Worm (Caenorhabditis elegans) whole organism, L4 larva: ENCODE results near the gene C56E6.4.

Source experiments
- F37D6.2 ChIP-seq: sonication (generic microtip); optimal IDR thresholded peaks from 2 replicates; lab custom pipeline; 2016; ENCODE audit warnings: mild to moderate bottlenecking, missing genetic modification characterization, missing compliant biosample characterization
- F49E8.2 ChIP-seq: sonication (generic microtip); optimal IDR thresholded peaks from 2 replicates; lab custom pipeline; 2016; ENCODE audit warnings: missing compliant biosample characterization, mild to moderate bottlenecking, missing genetic modification characterization, borderline replicate concordance
- Y105C5A.15 ChIP-seq: fragments of 200-800 bp; sonication (Bioruptor generic); IDR thresholded peaks from 2 replicates; pipeline ENCODE4 v1.3.6; 2022; ENCODE audit warnings: missing genetic modification characterization, missing compliant biosample characterization
- ZK546.5 ChIP-seq, 2 experiments: sonication (generic microtip); optimal IDR thresholded peaks; 2 replicates each; lab custom pipeline; 2017; ENCODE audit warnings: missing biosample characterization in 2 of 2, missing genetic modification characterization in 2 of 2
- aha-1 ChIP-seq: fragments of 150-350 bp; peaks from one replicate; lab custom pipeline; 2014; ENCODE audit warnings: missing biosample characterization, missing genetic modification characterization
- aly-2 ChIP-seq: sonication (generic microtip); optimal IDR thresholded peaks from 2 replicates; lab custom pipeline; 2018; ENCODE audit warnings: missing biosample characterization, missing genetic modification characterization
- ceh-20 ChIP-seq: fragments of 200-800 bp; sonication (Bioruptor generic); IDR thresholded peaks from 2 replicates; pipeline ENCODE4 v1.3.6; 2022; ENCODE audit warnings: missing genetic modification reagents, missing genetic modification characterization, missing compliant biosample characterization
- ceh-32 ChIP-seq: sonication (generic microtip); optimal IDR thresholded peaks from 2 replicates; lab custom pipeline; 2016; ENCODE audit warnings: mild to moderate bottlenecking, missing genetic modification characterization, missing compliant biosample characterization; ENCODE audit not compliant: poor library complexity
- ceh-44 ChIP-seq: fragments of 200-800 bp; sonication (Bioruptor generic); IDR thresholded peaks from 2 replicates; pipeline ENCODE4 v1.3.6; 2022; ENCODE audit warnings: missing genetic modification reagents, missing genetic modification characterization, missing compliant biosample characterization
- ceh-62 ChIP-seq: sonication (generic microtip); optimal IDR thresholded peaks from 2 replicates; lab custom pipeline; 2017; ENCODE audit warnings: missing biosample characterization, missing genetic modification characterization
- ces-1 ChIP-seq: fragments of 150-350 bp; sonication (generic microtip); optimal IDR thresholded peaks from 4 replicates; lab custom pipeline; 2014; ENCODE audit warnings: missing biosample characterization, missing genetic modification reagents, missing genetic modification characterization
- daf-12 ChIP-seq: fragments of 150-350 bp; optimal IDR thresholded peaks from 2 replicates; lab custom pipeline; 2014; ENCODE audit warnings: missing biosample characterization, missing genetic modification reagents, missing genetic modification characterization
- daf-8 ChIP-seq: fragments of 200-800 bp; sonication (Bioruptor generic); IDR thresholded peaks from 2 replicates; pipeline ENCODE4 v1.3.6; 2022; ENCODE audit warnings: missing genetic modification characterization, missing compliant biosample characterization
- dmd-6 ChIP-seq: fragments of 200-800 bp; sonication (Bioruptor generic); IDR thresholded peaks from 2 replicates; pipeline ENCODE4 v1.3.6; 2022; ENCODE audit warnings: missing genetic modification reagents, missing genetic modification characterization, missing compliant biosample characterization
- egl-27 ChIP-seq: sonication (generic microtip); optimal IDR thresholded peaks from 3 replicates; lab custom pipeline; 2017; ENCODE audit warnings: missing biosample characterization, missing genetic modification reagents, missing genetic modification characterization
- fos-1 ChIP-seq: fragments of 150-350 bp; optimal IDR thresholded peaks from 2 replicates; lab custom pipeline; 2014; ENCODE audit warnings: missing biosample characterization, missing genetic modification characterization
- hif-1 ChIP-seq, 2 experiments: sonication (generic microtip); optimal IDR thresholded peaks; 2 replicates each; lab custom pipeline; 2016 to 2017; ENCODE audit warnings: missing compliant biosample characterization in 2 of 2, missing genetic modification characterization in 2 of 2, missing genetic modification reagents in 2 of 2, missing genotype in 2 of 2, mild to moderate bottlenecking in 1 of 2
- hlh-11 ChIP-seq: fragments of 200-800 bp; sonication (Bioruptor generic); optimal IDR thresholded peaks from 2 replicates; lab custom pipeline; 2018; ENCODE audit warnings: mild to moderate bottlenecking, missing genetic modification characterization, missing compliant biosample characterization
- hlh-30 ChIP-seq: sonication (generic microtip); optimal IDR thresholded peaks from 2 replicates; lab custom pipeline; 2017; ENCODE audit warnings: antibody characterized with exemption, mild to moderate bottlenecking, missing genetic modification characterization, missing compliant biosample characterization; ENCODE audit not compliant: insufficient read depth
- lim-7 ChIP-seq: fragments of 200-800 bp; sonication (Bioruptor generic); IDR thresholded peaks from 2 replicates; pipeline ENCODE4 v1.3.6; 2022; ENCODE audit warnings: missing genetic modification characterization, missing compliant biosample characterization
- lin-29 ChIP-seq: fragments of 200-800 bp; sonication (Bioruptor generic); IDR thresholded peaks from 2 replicates; pipeline ENCODE4 v1.3.6; 2022; ENCODE audit warnings: missing genetic modification reagents, missing genetic modification characterization, missing compliant biosample characterization
- lin-38 ChIP-seq: fragments of 200-800 bp; sonication (Bioruptor generic); IDR thresholded peaks from 2 replicates; pipeline ENCODE4 v1.3.6; 2022; ENCODE audit warnings: missing genetic modification reagents, missing genetic modification characterization, missing compliant biosample characterization
- lin-39 ChIP-seq: fragments of 150-350 bp; optimal IDR thresholded peaks from 2 replicates; lab custom pipeline; 2014; ENCODE audit warnings: missing biosample characterization, missing genetic modification reagents, missing genetic modification characterization
- lir-3 ChIP-seq: sonication (generic microtip); optimal IDR thresholded peaks from 2 replicates; lab custom pipeline; 2016; ENCODE audit warnings: mild to moderate bottlenecking, missing genetic modification characterization, missing compliant biosample characterization
- madf-5 ChIP-seq, 2 experiments: fragments of 200-800 bp; sonication (Bioruptor generic); IDR thresholded peaks; 2 replicates each; pipeline ENCODE4 v1.3.6; 2022; ENCODE audit warnings: missing compliant biosample characterization in 2 of 2, missing genetic modification characterization in 2 of 2
- mes-2 ChIP-seq: sonication (generic microtip); optimal IDR thresholded peaks from 2 replicates; lab custom pipeline; 2016; ENCODE audit warnings: missing genotype, mild to moderate bottlenecking, missing genetic modification characterization, missing compliant biosample characterization; ENCODE audit not compliant: poor library complexity, severe bottlenecking
- mxl-2 ChIP-seq: fragments of 200-800 bp; sonication (Bioruptor generic); conservative IDR thresholded peaks from 2 replicates; pipeline ENCODE4 v1.3.6; 2022; ENCODE audit warnings: missing genetic modification reagents, missing genetic modification characterization, missing compliant biosample characterization
- nhr-11 ChIP-seq: fragments of 150-350 bp; optimal IDR thresholded peaks from 2 replicates; lab custom pipeline; 2014; ENCODE audit warnings: missing biosample characterization, missing genetic modification characterization
- nhr-41 ChIP-seq: fragments of 200-800 bp; sonication (Bioruptor generic); IDR thresholded peaks from 2 replicates; pipeline ENCODE4 v1.3.6; 2022; ENCODE audit warnings: missing genetic modification reagents, missing genetic modification characterization, missing compliant biosample characterization
- nhr-42 ChIP-seq: fragments of 200-800 bp; sonication (Bioruptor generic); IDR thresholded peaks from 2 replicates; pipeline ENCODE4 v1.3.6; 2022; ENCODE audit warnings: missing genetic modification characterization, missing compliant biosample characterization
- nhr-76 ChIP-seq: fragments of 150-350 bp; optimal IDR thresholded peaks from 2 replicates; lab custom pipeline; 2014; ENCODE audit warnings: missing biosample characterization, missing genetic modification characterization
- nhr-77 ChIP-seq: fragments of 150-350 bp; optimal IDR thresholded peaks from 2 replicates; lab custom pipeline; 2014; ENCODE audit warnings: missing biosample characterization, missing genetic modification characterization
- php-3 ChIP-seq: fragments of 200-800 bp; sonication (Bioruptor generic); IDR thresholded peaks from 2 replicates; pipeline ENCODE4 v1.3.6; 2022; ENCODE audit warnings: missing genetic modification reagents, missing genetic modification characterization, missing compliant biosample characterization
- rbr-2 ChIP-seq: sonication (generic microtip); optimal IDR thresholded peaks from 2 replicates; lab custom pipeline; 2016; ENCODE audit warnings: missing genotype, missing genetic modification characterization, missing compliant biosample characterization
- sdz-12 ChIP-seq: fragments of 200-800 bp; sonication (Bioruptor generic); optimal IDR thresholded peaks from 2 replicates; lab custom pipeline; 2018; ENCODE audit warnings: mild to moderate bottlenecking, missing genetic modification characterization, missing compliant biosample characterization
- set-16 ChIP-seq: fragments of 200-800 bp; sonication (Bioruptor generic); IDR thresholded peaks from 2 replicates; pipeline ENCODE4 v1.3.6; 2022; ENCODE audit warnings: missing genetic modification reagents, missing genetic modification characterization, missing compliant biosample characterization
- snpc-1.2 ChIP-seq: fragments of 200-800 bp; sonication (Bioruptor generic); IDR thresholded peaks from 2 replicates; pipeline ENCODE4 v1.3.6; 2022; ENCODE audit warnings: missing genetic modification reagents, missing genetic modification characterization, missing compliant biosample characterization
- spr-3 ChIP-seq: fragments of 200-800 bp; sonication (Bioruptor generic); optimal IDR thresholded peaks from 2 replicates; lab custom pipeline; 2018; ENCODE audit warnings: mild to moderate bottlenecking, missing genetic modification characterization, missing compliant biosample characterization
- tag-97 ChIP-seq: fragments of 200-800 bp; sonication (Bioruptor generic); IDR thresholded peaks from 2 replicates; pipeline ENCODE4 v1.3.6; 2022; ENCODE audit warnings: missing genetic modification characterization, missing compliant biosample characterization
- tra-1 ChIP-seq: fragments of 200-800 bp; sonication (Bioruptor generic); IDR thresholded peaks from 2 replicates; pipeline ENCODE4 v1.3.6; 2022; ENCODE audit warnings: missing genetic modification reagents, missing genetic modification characterization, missing compliant biosample characterization
- unc-130 ChIP-seq: sonication (generic microtip); optimal IDR thresholded peaks from 2 replicates; lab custom pipeline; 2016; ENCODE audit warnings: missing genetic modification reagents, missing genetic modification characterization, missing compliant biosample characterization
- unc-39 ChIP-seq: sonication (generic microtip); optimal IDR thresholded peaks from 2 replicates; lab custom pipeline; 2017; ENCODE audit warnings: missing biosample characterization, missing genetic modification characterization
- vab-7 ChIP-seq: fragments of 200-800 bp; sonication (Bioruptor generic); IDR thresholded peaks from 2 replicates; pipeline ENCODE4 v1.3.6; 2022; ENCODE audit warnings: missing genetic modification reagents, missing genetic modification characterization, missing compliant biosample characterization
- zfp-2 ChIP-seq: sonication (generic microtip); optimal IDR thresholded peaks from 2 replicates; lab custom pipeline; 2016; ENCODE audit warnings: mild to moderate bottlenecking, missing genetic modification characterization, missing compliant biosample characterization
- ztf-11 ChIP-seq: fragments of 150-350 bp; optimal IDR thresholded peaks from 2 replicates; lab custom pipeline; 2014; ENCODE audit warnings: missing biosample characterization, missing genetic modification characterization

The C56E6.4 gene

DNA sequence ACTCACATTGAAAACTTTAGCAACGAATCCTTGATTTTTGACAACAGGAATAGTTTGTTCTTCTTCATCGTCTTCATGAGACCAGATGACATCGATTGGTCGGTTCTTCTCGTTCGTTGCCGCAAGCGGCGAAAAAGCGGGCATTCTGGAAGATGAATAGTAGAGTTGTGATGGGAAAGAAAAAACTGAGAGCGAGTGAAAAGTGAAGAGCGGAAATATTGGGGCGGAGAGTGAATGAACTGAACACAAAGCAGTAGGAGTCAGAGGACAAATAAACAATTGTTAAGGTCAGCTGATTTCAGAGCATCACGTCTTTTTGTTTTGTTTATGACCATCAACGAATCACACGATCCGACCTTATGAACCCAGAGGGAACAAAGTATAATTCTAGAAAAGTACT, 32.8 kb upstream of the C56E6.4 start, which contains the start of gene F18C5.10 (continued):
- peak; percentile 35 for TF ChIP-seq nhr-11
- TF ChIP-seq ces-1 (GFP tag; lab: Kevin White, UChicago): no peak
- no peak for TF ChIP-seq ceh-32
- no peak for TF ChIP-seq aha-1 (tag; lab: Kevin White, UChicago)
- TF ChIP-seq spr-3: no peak
- no peak for TF ChIP-seq php-3
- no peak for TF ChIP-seq ceh-44 (GFP tag; lab: Robert Waterston, UW)
- TF ChIP-seq ceh-20 (GFP tag; lab: Robert Waterston, UW): no peak
- TF ChIP-seq unc-39 (tag; lab: Kevin White, UChicago): no peak
- TF ChIP-seq ceh-62: no peak
- 0 out of 2 replicates have a peak, but pooled peaks have one; percentile 54 for TF ChIP-seq tra-1 (GFP tag; lab: Robert Waterston, UW)
- TF ChIP-seq rbr-2: no peak
- no peak for TF ChIP-seq F49E8.2 (tag; lab: Kevin White, UChicago)
- no peak for TF ChIP-seq daf-12
- no peak for TF ChIP-seq nhr-77 (tag; lab: Kevin White, UChicago)
- TF ChIP-seq mxl-2 (GFP tag; lab: Robert Waterston, UW): no peak
- TF ChIP-seq aly-2 (tag; lab: Kevin White, UChicago): no peak
- TF ChIP-seq lim-7: no peak
- no peak for TF ChIP-seq egl-27
- no peak for TF ChIP-seq nhr-42
- no peak for TF ChIP-seq tag-97
- peak; percentile 10 for TF ChIP-seq hlh-11 (tag; lab: Kevin White, UChicago)
- no peak for TF ChIP-seq fos-1 (tag; lab: Kevin White, UChicago)
- TF ChIP-seq nhr-41: no peak
- no peak for TF ChIP-seq lin-38 (GFP tag; lab: Robert Waterston, UW)
- TF ChIP-seq lin-39 (tag; lab: Kevin White, UChicago): no peak
- TF ChIP-seq unc-130 (GFP tag; lab: Kevin White, UChicago): no peak
- TF ChIP-seq lin-29 (GFP tag; lab: Robert Waterston, UW): no peak
- no peak for TF ChIP-seq set-16
- TF ChIP-seq dmd-6 (GFP tag; lab: Robert Waterston, UW): 0 out of 2 replicates have a peak, but pooled peaks have one; percentile 12
- no peak for TF ChIP-seq Y105C5A.15 (GFP tag; lab: Robert Waterston, UW)
- TF ChIP-seq daf-8 (GFP tag; lab: Robert Waterston, UW): no peak
- no peak for TF ChIP-seq hif-1 (tag; optimal IDR thresholded peaks at IDR 0.05; lab: Kevin White, UChicago)
- no peak for TF ChIP-seq snpc-1.2 (GFP tag; lab: Robert Waterston, UW)
- TF ChIP-seq F37D6.2 (tag; lab: Kevin White, UChicago): no peak
- no peak for TF ChIP-seq ZK546.5 (tag; optimal IDR thresholded peaks at IDR 0.05; lab: Kevin White, UChicago)
- peak; percentile 91 for TF ChIP-seq hlh-30
- TF ChIP-seq lir-3 (tag; lab: Kevin White, UChicago): no peak
- no peak for TF ChIP-seq zfp-2 (tag; lab: Kevin White, UChicago)
- no peak for TF ChIP-seq nhr-76 (tag; lab: Kevin White, UChicago)
- TF ChIP-seq madf-5 (GFP tag; IDR thresholded peaks at IDR 0.05; lab: Robert Waterston, UW): no peak
- no peak for TF ChIP-seq mes-2 (tag; lab: Kevin White, UChicago)
- TF ChIP-seq sdz-12 (GFP tag; lab: Kevin White, UChicago): no peak
- no peak for TF ChIP-seq ztf-11
- TF ChIP-seq vab-7 (GFP tag; lab: Robert Waterston, UW): no peak
- TF ChIP-seq, all 104 proteins: peak for 9
